Worm (Caenorhabditis elegans): ENCODE data around the gene F21G4.3.

DNA sequence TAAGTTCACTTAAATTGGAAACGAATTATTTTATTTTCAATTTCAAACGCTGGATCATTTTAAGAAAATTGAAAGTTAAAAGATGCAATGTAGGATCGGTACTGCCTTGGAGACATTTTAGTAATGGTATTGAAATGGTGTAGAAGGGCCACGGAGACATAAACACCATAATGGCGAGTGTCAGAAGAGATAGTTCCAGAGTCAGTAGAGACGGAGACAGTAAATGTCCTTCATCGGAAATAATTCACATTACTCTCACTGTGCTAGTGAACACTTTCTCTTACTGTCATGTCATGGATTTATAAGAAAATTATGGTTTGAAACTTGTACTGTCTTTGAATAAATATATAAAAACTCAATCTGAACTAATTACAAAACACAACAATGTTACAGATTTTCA lies 1.9 kb upstream of the F21G4.3 start:
- TF ChIP-seq egl-27 (tag; optimal IDR thresholded peaks at IDR 0.05) (no peak), unc-62 (GFP tag; optimal IDR thresholded peaks at IDR 0.05) (no peak), aly-2 (tag; optimal IDR thresholded peaks at IDR 0.05) (no peak), unc-55 (GFP tag; optimal IDR thresholded peaks at IDR 0.05) (no peak), nhr-12 (tag; optimal IDR thresholded peaks at IDR 0.05) (no peak), elt-1 (tag; optimal IDR thresholded peaks at IDR 0.05) (no peak), ZK546.5 (tag; optimal IDR thresholded peaks at IDR 0.05) (no peak), unc-39 (tag; optimal IDR thresholded peaks at IDR 0.05) (no peak), ama-1 (optimal IDR thresholded peaks at IDR 0.05) (no peak), mdl-1 (tag; optimal IDR thresholded peaks at IDR 0.05) (no peak)

Measured in whole organism, L2 larva.